Fruit fly (Drosophila melanogaster): ENCODE results near the gene Ing3.

DNA sequence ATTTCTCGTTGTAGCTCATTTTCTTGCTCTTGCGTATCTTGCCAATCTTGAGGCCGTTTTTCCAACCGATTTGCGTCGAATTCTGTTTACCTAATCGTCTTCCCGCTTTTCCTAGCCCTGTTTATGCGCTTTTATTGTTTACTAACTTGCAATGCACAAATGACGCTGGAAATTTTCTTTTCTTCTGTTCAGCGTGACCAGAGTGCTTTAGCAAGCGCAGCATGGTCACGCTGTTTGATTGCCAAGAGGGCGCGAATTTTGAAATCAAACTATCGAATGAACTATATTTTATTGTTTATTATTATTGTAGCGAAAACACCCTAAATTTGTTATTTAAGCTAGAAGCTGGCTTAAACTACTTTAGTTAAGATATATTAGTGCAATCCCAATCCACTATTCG, 2.6 kb downstream of the Ing3 start, which contains the start of gene Hou:
- TF ChIP-seq lola (GFP tag; optimal IDR thresholded peaks at IDR 0.05) (no peak), dmrt93B (GFP tag; optimal IDR thresholded peaks at IDR 0.05) (no peak), tai (GFP tag; optimal IDR thresholded peaks at IDR 0.05) (no peak), Hr78 (GFP tag; optimal IDR thresholded peaks at IDR 0.05) (no peak), Hr83 (GFP tag; optimal IDR thresholded peaks at IDR 0.05; ENCODE audit: poor library complexity, severe bottlenecking) (no peak), Hnf4 (GFP tag; optimal IDR thresholded peaks at IDR 0.05) (no peak)

Measured in whole organism, wandering third instar larva.